Fruit fly (Drosophila melanogaster): Measurements from ENCODE around the gene CG14258.

- no peak for TF ChIP-seq Myc (optimal IDR thresholded peaks at IDR 0.05)
- no peak for TF ChIP-seq Sin3A (optimal IDR thresholded peaks at IDR 0.05)
- no peak for TF ChIP-seq psq (optimal IDR thresholded peaks at IDR 0.05)
Observed at dm6 chr3R:27084528-27085052, 8.4 kb upstream of the CG14258 start.

Data from Kc167 (cell line).